Worm (Caenorhabditis elegans): ENCODE data around the gene suox-1.

DNA sequence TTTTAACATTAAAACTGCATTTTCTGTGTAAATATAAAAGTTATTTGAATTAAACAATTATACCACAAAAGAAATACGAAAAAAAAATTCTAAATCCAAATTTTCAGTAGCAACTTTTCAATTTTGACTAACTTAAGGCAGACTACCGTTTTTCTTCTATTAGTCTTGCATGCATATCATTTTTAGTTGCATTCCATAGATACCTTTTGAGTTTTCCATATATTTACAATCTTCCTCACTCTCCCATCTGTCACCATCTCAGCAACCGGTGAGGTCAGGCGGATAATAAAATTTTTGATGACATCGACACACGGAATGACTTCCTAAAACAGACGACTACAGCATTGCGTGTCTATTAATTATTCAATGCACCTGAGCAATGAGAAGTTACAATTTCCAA, 18.6 kb upstream of the suox-1 start, which contains the start of gene gcy-36:
- TF ChIP-seq unc-62 (GFP tag; optimal IDR thresholded peaks at IDR 0.05) (no peak), nhr-12 (tag; optimal IDR thresholded peaks at IDR 0.05) (no peak)
